Worm (Caenorhabditis elegans) whole organism, L4 larva: ENCODE data around the gene C49F5.6.

Experiments
- D1046.2 ChIP-seq: fragments of 200-800 bp; sonication (Bioruptor generic); IDR thresholded peaks from 2 replicates; pipeline ENCODE4 v1.3.6; 2022; ENCODE audit warnings: missing genetic modification characterization, missing compliant biosample characterization
- F26F4.8 ChIP-seq: fragments of 200-800 bp; sonication (Bioruptor generic); conservative IDR thresholded peaks from 2 replicates; pipeline ENCODE4 v1.3.6; 2022; ENCODE audit warnings: missing genetic modification characterization, missing compliant biosample characterization
- T20F7.1 ChIP-seq: fragments of 200-800 bp; sonication (Bioruptor generic); optimal IDR thresholded peaks from 2 replicates; lab custom pipeline; 2018; ENCODE audit warnings: mild to moderate bottlenecking, missing genetic modification characterization, missing compliant biosample characterization
- T26A8.4 ChIP-seq: fragments of 200-800 bp; sonication (Bioruptor generic); IDR thresholded peaks from 2 replicates; pipeline ENCODE4 v1.3.6; 2022; ENCODE audit warnings: missing genetic modification characterization, missing compliant biosample characterization
- Y48G9A.11 ChIP-seq: fragments of 200-800 bp; sonication (Bioruptor generic); IDR thresholded peaks from 2 replicates; pipeline ENCODE4 v1.3.6; 2022; ENCODE audit warnings: missing genetic modification reagents, missing genetic modification characterization, missing compliant biosample characterization
- Y75B8A.6 ChIP-seq: fragments of 200-800 bp; sonication (Bioruptor generic); IDR thresholded peaks from 2 replicates; pipeline ENCODE4 v1.3.6; 2022; ENCODE audit warnings: missing genetic modification reagents, missing genetic modification characterization, missing compliant biosample characterization
- ZK337.2 ChIP-seq: fragments of 200-800 bp; sonication (Bioruptor generic); IDR thresholded peaks from 2 replicates; pipeline ENCODE4 v1.3.6; 2022; ENCODE audit warnings: missing genetic modification reagents, missing genetic modification characterization, missing compliant biosample characterization
- aha-1 ChIP-seq: fragments of 150-350 bp; peaks from one replicate; lab custom pipeline; 2014; ENCODE audit warnings: missing biosample characterization, missing genetic modification characterization
- ceh-28 ChIP-seq: fragments of 150-350 bp; optimal IDR thresholded peaks from 2 replicates; lab custom pipeline; 2014; ENCODE audit warnings: missing biosample characterization, missing genetic modification reagents, missing genetic modification characterization
- ceh-32 ChIP-seq: sonication (generic microtip); optimal IDR thresholded peaks from 2 replicates; lab custom pipeline; 2016; ENCODE audit warnings: mild to moderate bottlenecking, missing genetic modification characterization, missing compliant biosample characterization; ENCODE audit not compliant: poor library complexity
- daf-12 ChIP-seq: fragments of 150-350 bp; optimal IDR thresholded peaks from 2 replicates; lab custom pipeline; 2014; ENCODE audit warnings: missing biosample characterization, missing genetic modification reagents, missing genetic modification characterization
- daf-16 ChIP-seq, 3 experiments: sonication (generic microtip); optimal IDR thresholded peaks; 2 replicates each; lab custom pipeline; 2016 to 2017; ENCODE audit warnings: missing genetic modification characterization in 3 of 3, missing genetic modification reagents in 3 of 3, mild to moderate bottlenecking in 2 of 3, missing compliant biosample characterization in 2 of 3, missing biosample characterization in 1 of 3, moderate library complexity in 1 of 3
- daf-19 ChIP-seq: fragments of 200-800 bp; sonication (Bioruptor generic); conservative IDR thresholded peaks from 2 replicates; pipeline ENCODE4 v1.3.6; 2022; ENCODE audit warnings: missing genetic modification characterization, missing compliant biosample characterization
- daf-8 ChIP-seq: fragments of 200-800 bp; sonication (Bioruptor generic); IDR thresholded peaks from 2 replicates; pipeline ENCODE4 v1.3.6; 2022; ENCODE audit warnings: missing genetic modification characterization, missing compliant biosample characterization
- dmd-6 ChIP-seq: fragments of 200-800 bp; sonication (Bioruptor generic); IDR thresholded peaks from 2 replicates; pipeline ENCODE4 v1.3.6; 2022; ENCODE audit warnings: missing genetic modification reagents, missing genetic modification characterization, missing compliant biosample characterization
- fkh-10 ChIP-seq: fragments of 150-350 bp; optimal IDR thresholded peaks from 2 replicates; lab custom pipeline; 2014; ENCODE audit warnings: missing biosample characterization, missing genetic modification reagents, missing genetic modification characterization
- hif-1 ChIP-seq, 2 experiments: sonication (generic microtip); optimal IDR thresholded peaks; 2 replicates each; lab custom pipeline; 2016 to 2017; ENCODE audit warnings: missing compliant biosample characterization in 2 of 2, missing genetic modification characterization in 2 of 2, missing genetic modification reagents in 2 of 2, missing genotype in 2 of 2, mild to moderate bottlenecking in 1 of 2
- hlh-30 ChIP-seq: sonication (generic microtip); optimal IDR thresholded peaks from 2 replicates; lab custom pipeline; 2017; ENCODE audit warnings: antibody characterized with exemption, mild to moderate bottlenecking, missing genetic modification characterization, missing compliant biosample characterization; ENCODE audit not compliant: insufficient read depth
- lim-7 ChIP-seq: fragments of 200-800 bp; sonication (Bioruptor generic); IDR thresholded peaks from 2 replicates; pipeline ENCODE4 v1.3.6; 2022; ENCODE audit warnings: missing genetic modification characterization, missing compliant biosample characterization
- lin-15B ChIP-seq: fragments of 150-350 bp; sonication (generic microtip); optimal IDR thresholded peaks from 3 replicates; lab custom pipeline; 2014; ENCODE audit warnings: missing biosample characterization, missing genetic modification characterization
- lin-29 ChIP-seq: fragments of 200-800 bp; sonication (Bioruptor generic); IDR thresholded peaks from 2 replicates; pipeline ENCODE4 v1.3.6; 2022; ENCODE audit warnings: missing genetic modification reagents, missing genetic modification characterization, missing compliant biosample characterization
- lin-39 ChIP-seq: fragments of 150-350 bp; optimal IDR thresholded peaks from 2 replicates; lab custom pipeline; 2014; ENCODE audit warnings: missing biosample characterization, missing genetic modification reagents, missing genetic modification characterization
- lir-3 ChIP-seq: sonication (generic microtip); optimal IDR thresholded peaks from 2 replicates; lab custom pipeline; 2016; ENCODE audit warnings: mild to moderate bottlenecking, missing genetic modification characterization, missing compliant biosample characterization
- mdt-29 ChIP-seq: fragments of 200-800 bp; sonication (Bioruptor generic); IDR thresholded peaks from 2 replicates; pipeline ENCODE4 v1.3.6; 2022; ENCODE audit warnings: missing genetic modification reagents, missing genetic modification characterization, missing compliant biosample characterization
- mes-2 ChIP-seq: sonication (generic microtip); optimal IDR thresholded peaks from 2 replicates; lab custom pipeline; 2016; ENCODE audit warnings: missing genotype, mild to moderate bottlenecking, missing genetic modification characterization, missing compliant biosample characterization; ENCODE audit not compliant: poor library complexity, severe bottlenecking
- mxl-2 ChIP-seq: fragments of 200-800 bp; sonication (Bioruptor generic); conservative IDR thresholded peaks from 2 replicates; pipeline ENCODE4 v1.3.6; 2022; ENCODE audit warnings: missing genetic modification reagents, missing genetic modification characterization, missing compliant biosample characterization
- mxl-3 ChIP-seq: fragments of 200-800 bp; sonication (Bioruptor generic); optimal IDR thresholded peaks from 2 replicates; lab custom pipeline; 2018; ENCODE audit warnings: mild to moderate bottlenecking, missing genetic modification characterization, missing compliant biosample characterization
- nhr-111 ChIP-seq: fragments of 200-800 bp; sonication (Bioruptor generic); optimal IDR thresholded peaks from 2 replicates; lab custom pipeline; 2018; ENCODE audit warnings: mild to moderate bottlenecking, missing genetic modification characterization, missing compliant biosample characterization
- nhr-237 ChIP-seq: sonication (generic microtip); optimal IDR thresholded peaks from 2 replicates; lab custom pipeline; 2017; ENCODE audit warnings: missing biosample characterization, missing genetic modification characterization
- nhr-48 ChIP-seq: sonication (generic microtip); optimal IDR thresholded peaks from 2 replicates; lab custom pipeline; 2016; ENCODE audit warnings: mild to moderate bottlenecking, missing genetic modification characterization, missing compliant biosample characterization
- nhr-6 ChIP-seq: fragments of 150-350 bp; optimal IDR thresholded peaks from 2 replicates; lab custom pipeline; 2014; ENCODE audit warnings: missing biosample characterization, missing genetic modification characterization
- nhr-76 ChIP-seq: fragments of 150-350 bp; optimal IDR thresholded peaks from 2 replicates; lab custom pipeline; 2014; ENCODE audit warnings: missing biosample characterization, missing genetic modification characterization
- pha-4 ChIP-seq, 2 experiments: fragments of 150-350 bp in 1 of 2; fragments of 200-800 bp in 1 of 2; sonication (Bioruptor generic) in 1 of 2; IDR thresholded peaks in 1 of 2; optimal IDR thresholded peaks in 1 of 2; 2 replicates each; pipeline versions ENCODE4 v1.3.6 to Lab custom; 2014 to 2022; ENCODE audit warnings: missing genetic modification characterization in 2 of 2, missing genetic modification reagents in 2 of 2, missing biosample characterization in 1 of 2, missing compliant biosample characterization in 1 of 2
- rbr-2 ChIP-seq: sonication (generic microtip); optimal IDR thresholded peaks from 2 replicates; lab custom pipeline; 2016; ENCODE audit warnings: missing genotype, missing genetic modification characterization, missing compliant biosample characterization
- snpc-4 ChIP-seq: fragments of 150-350 bp; optimal IDR thresholded peaks from 2 replicates; lab custom pipeline; 2014; ENCODE audit warnings: missing biosample characterization, missing genetic modification characterization
- spr-1 ChIP-seq: sonication (generic microtip); optimal IDR thresholded peaks from 2 replicates; lab custom pipeline; 2016; ENCODE audit warnings: mild to moderate bottlenecking, missing genetic modification characterization, missing compliant biosample characterization
- tag-97 ChIP-seq: fragments of 200-800 bp; sonication (Bioruptor generic); IDR thresholded peaks from 2 replicates; pipeline ENCODE4 v1.3.6; 2022; ENCODE audit warnings: missing genetic modification characterization, missing compliant biosample characterization
- vab-7 ChIP-seq: fragments of 200-800 bp; sonication (Bioruptor generic); IDR thresholded peaks from 2 replicates; pipeline ENCODE4 v1.3.6; 2022; ENCODE audit warnings: missing genetic modification reagents, missing genetic modification characterization, missing compliant biosample characterization
- zag-1 ChIP-seq: fragments of 150-350 bp; optimal IDR thresholded peaks from 2 replicates; lab custom pipeline; 2014; ENCODE audit warnings: missing biosample characterization, missing genetic modification characterization
- zfp-2 ChIP-seq: sonication (generic microtip); optimal IDR thresholded peaks from 2 replicates; lab custom pipeline; 2016; ENCODE audit warnings: mild to moderate bottlenecking, missing genetic modification characterization, missing compliant biosample characterization
- zip-11 ChIP-seq: fragments of 200-800 bp; sonication (Bioruptor generic); IDR thresholded peaks from 2 replicates; pipeline ENCODE4 v1.3.6; 2022; ENCODE audit warnings: missing genetic modification characterization, missing compliant biosample characterization
- ztf-11 ChIP-seq: fragments of 150-350 bp; optimal IDR thresholded peaks from 2 replicates; lab custom pipeline; 2014; ENCODE audit warnings: missing biosample characterization, missing genetic modification characterization
- ztf-7 ChIP-seq: fragments of 150-350 bp; optimal IDR thresholded peaks from 2 replicates; lab custom pipeline; 2014; ENCODE audit warnings: missing biosample characterization, missing genetic modification characterization

C49F5.6 gene

ce11 chrX:11999573-11999972 is 11.5 kb downstream of the C49F5.6 start (continued):
- no peak for TF ChIP-seq fkh-10 (GFP tag; lab: Kevin White, UChicago)
- TF ChIP-seq daf-19 (GFP tag; lab: Robert Waterston, UW) = no peak
- TF ChIP-seq rbr-2 = no peak
- TF ChIP-seq zip-11 (GFP tag; lab: Robert Waterston, UW) = no peak
- TF ChIP-seq ztf-7 (tag; lab: Kevin White, UChicago) = no peak
- TF ChIP-seq lir-3 (tag; lab: Kevin White, UChicago) = no peak
- TF ChIP-seq lin-39 = no peak
- TF ChIP-seq mxl-3 (GFP tag; lab: Kevin White, UChicago) = no peak
- TF ChIP-seq T26A8.4 (GFP tag; lab: Robert Waterston, UW) = no peak
- no peak for TF ChIP-seq tag-97 (GFP tag; lab: Robert Waterston, UW)
- TF ChIP-seq aha-1 (tag; lab: Kevin White, UChicago) = peak; percentile 8
- no peak for TF ChIP-seq zag-1 (tag; lab: Kevin White, UChicago)
- no peak for TF ChIP-seq nhr-6
- TF ChIP-seq dmd-6 (GFP tag; lab: Robert Waterston, UW) = peak; percentile 55
- no peak for TF ChIP-seq F26F4.8 (GFP tag; lab: Robert Waterston, UW)
- TF ChIP-seq zfp-2 = no peak
- no peak for TF ChIP-seq ceh-28 (tag; lab: Kevin White, UChicago)
- peak; percentile 3 for TF ChIP-seq mes-2 (tag; lab: Kevin White, UChicago)
- TF ChIP-seq daf-8 (GFP tag; lab: Robert Waterston, UW) = no peak
- no peak for TF ChIP-seq spr-1
- no peak for TF ChIP-seq T20F7.1 (GFP tag; lab: Kevin White, UChicago)
- TF ChIP-seq nhr-76 (tag; lab: Kevin White, UChicago) = no peak
- TF ChIP-seq ceh-32 (tag; lab: Kevin White, UChicago) = no peak
- no peak for TF ChIP-seq nhr-111 (GFP tag; lab: Kevin White, UChicago)
- TF ChIP-seq ZK337.2 (GFP tag; lab: Robert Waterston, UW) = no peak
- TF ChIP-seq mdt-29 (GFP tag; lab: Robert Waterston, UW) = no peak
- TF ChIP-seq pha-4 (GFP tag; IDR thresholded peaks at IDR 0.05; lab: Robert Waterston, UW) = no peak
- no peak for TF ChIP-seq pha-4 (tag; optimal IDR thresholded peaks at IDR 0.05; lab: Kevin White, UChicago)
- TF ChIP-seq ztf-11 = no peak
- no peak for TF ChIP-seq snpc-4
- no peak for TF ChIP-seq daf-12 (tag; lab: Kevin White, UChicago)
- TF ChIP-seq mxl-2 (GFP tag; lab: Robert Waterston, UW) = no peak
- TF ChIP-seq Y48G9A.11 (GFP tag; lab: Robert Waterston, UW) = no peak
- TF ChIP-seq vab-7 = no peak
- no peak for TF ChIP-seq nhr-237 (tag; lab: Kevin White, UChicago)
- TF ChIP-seq lin-29 = no peak
- TF ChIP-seq D1046.2 (GFP tag; lab: Robert Waterston, UW) = no peak
- TF ChIP-seq lim-7 (GFP tag; lab: Robert Waterston, UW) = no peak
- TF ChIP-seq Y75B8A.6 (GFP tag; lab: Robert Waterston, UW) = no peak
- no peak for TF ChIP-seq hlh-30 (tag; lab: Kevin White, UChicago)
- no peak for TF ChIP-seq lin-15B (tag; lab: Kevin White, UChicago)
- no peak for TF ChIP-seq daf-16 (GFP tag; optimal IDR thresholded peaks at IDR 0.05; lab: Kevin White, UChicago)
- peak; percentile 41 for TF ChIP-seq daf-16 (tag; optimal IDR thresholded peaks at IDR 0.05; lab: Kevin White, UChicago)
- TF ChIP-seq hif-1 (tag; optimal IDR thresholded peaks at IDR 0.05; lab: Kevin White, UChicago) = no peak
- peak; percentile 30 for TF ChIP-seq nhr-48 (tag; lab: Kevin White, UChicago)
